Worm (Caenorhabditis elegans): ENCODE measurements around the gene tbce-1.

tbce-1 gene

DNA sequence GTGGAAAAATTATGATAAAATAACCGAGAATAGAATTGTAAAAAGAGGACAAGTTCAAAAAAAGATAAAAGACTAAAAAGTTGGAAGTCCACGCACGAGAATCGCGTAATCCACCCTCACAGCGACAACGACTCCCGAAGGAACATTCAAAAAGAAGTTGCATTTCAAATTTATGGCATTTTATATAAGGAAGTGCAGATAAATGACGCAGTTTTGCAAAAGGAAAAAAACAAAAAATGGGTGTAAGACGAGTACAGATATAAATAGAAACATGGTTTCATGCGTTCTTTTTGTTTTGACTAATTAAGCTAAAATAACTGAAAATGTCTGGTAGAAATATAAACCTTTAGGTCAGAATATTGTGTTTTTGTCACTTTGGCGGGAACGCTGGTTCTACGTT, 11.3 kb upstream of the tbce-1 start:
- TF ChIP-seq unc-62 (GFP tag; optimal IDR thresholded peaks at IDR 0.05 in 1 of 2) (peak in 1 of 2 experiments; percentile 80), unc-62 (tag; optimal IDR thresholded peaks at IDR 0.05) (no peak), lin-38 (GFP tag; IDR thresholded peaks at IDR 0.05) (no peak)

DNA sequence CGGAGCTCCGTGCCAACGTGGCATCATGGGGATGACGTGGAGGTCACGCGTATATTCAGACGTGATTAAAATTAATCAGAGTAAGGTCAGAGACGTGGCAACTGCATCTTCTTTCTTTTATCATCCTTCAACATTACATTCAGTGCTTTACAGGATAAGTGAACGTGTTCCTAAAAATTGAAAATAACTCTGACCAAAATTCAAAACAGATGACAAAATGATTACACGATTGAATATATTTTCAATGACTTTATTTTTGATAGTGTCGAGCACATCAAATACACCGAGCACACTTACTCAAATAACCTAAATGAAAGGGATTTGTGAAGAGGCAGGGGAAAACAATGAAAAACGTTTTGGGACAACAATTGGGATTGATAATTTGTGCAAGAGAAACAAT, 8.1 kb upstream of the tbce-1 start, which contains the start of gene K07H8.9:
Gene K07H8.9 (minus strand): TSS at position 125 of the 400 bp plus-strand sequence.
- no peak for TF ChIP-seq unc-62 (GFP tag; optimal IDR thresholded peaks at IDR 0.05 in 1 of 2)
- no peak for TF ChIP-seq unc-62 (tag; optimal IDR thresholded peaks at IDR 0.05)
- 0 out of 2 replicates have a peak, but pooled peaks have one; percentile 15 for TF ChIP-seq Y105C5A.15 (GFP tag; IDR thresholded peaks at IDR 0.05)
- TF ChIP-seq F49E8.2 (tag; optimal IDR thresholded peaks at IDR 0.05; ENCODE audit: borderline replicate concordance), result peak; percentile 42

DNA sequence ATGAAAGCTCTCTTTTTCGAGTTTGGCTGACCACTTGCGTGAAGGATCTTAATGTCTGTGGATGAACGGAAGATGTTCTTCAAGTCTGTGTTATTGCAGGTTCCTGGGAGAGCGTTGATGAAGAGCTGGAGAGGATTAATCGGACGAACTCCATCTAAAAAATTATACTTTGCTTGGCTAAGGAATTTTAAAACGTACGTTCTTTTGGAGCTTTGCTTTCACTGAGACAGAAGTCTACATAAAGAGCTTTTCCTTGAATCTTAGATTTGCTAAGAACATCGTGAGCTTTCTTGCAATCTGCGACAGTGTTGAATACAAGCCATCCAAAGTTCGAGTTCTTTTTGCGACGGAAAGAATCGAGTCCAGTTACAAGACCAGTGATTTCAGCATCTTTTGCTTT, 7.2 kb upstream of the tbce-1 start:
- TF ChIP-seq php-3 (GFP tag; IDR thresholded peaks at IDR 0.05) (no peak), lim-7 (GFP tag; IDR thresholded peaks at IDR 0.05) (no peak), unc-62 (GFP tag; optimal IDR thresholded peaks at IDR 0.05 in 1 of 2) (peak in 1 of 2 experiments; percentile 96), unc-62 (tag; optimal IDR thresholded peaks at IDR 0.05) (no peak), spr-3 (GFP tag; optimal IDR thresholded peaks at IDR 0.05) (no peak), ztf-7 (tag; optimal IDR thresholded peaks at IDR 0.05) (no peak)

DNA sequence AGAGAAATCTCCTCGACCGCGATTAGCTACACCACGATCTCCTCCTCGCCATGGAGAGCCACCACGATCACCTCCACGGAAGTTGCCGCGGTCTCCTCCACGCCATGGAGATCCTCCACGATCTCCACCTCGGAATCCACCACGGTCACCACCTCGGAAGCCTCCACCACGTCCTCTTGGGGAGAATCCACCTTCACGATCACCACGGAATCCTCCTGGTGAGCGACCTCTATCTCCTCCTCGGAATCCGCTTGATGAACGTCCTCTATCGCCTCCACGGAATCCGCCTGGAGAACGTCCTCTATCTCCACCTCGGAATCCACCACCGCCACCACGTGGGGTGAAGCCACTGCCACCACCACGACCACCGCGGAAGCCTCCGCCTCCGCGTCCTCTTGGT, 5.4 kb upstream of the tbce-1 start:
- 0 out of 2 replicates have a peak, but pooled peaks have one; percentile 8 for TF ChIP-seq lin-1 (GFP tag; IDR thresholded peaks at IDR 0.05)
- TF ChIP-seq hif-1 (tag; optimal IDR thresholded peaks at IDR 0.05), result no peak
- TF ChIP-seq set-16 (GFP tag; IDR thresholded peaks at IDR 0.05), result peak; percentile 94
- 0 out of 2 replicates have a peak, but pooled peaks have one; percentile 51 for TF ChIP-seq egl-43 (GFP tag; IDR thresholded peaks at IDR 0.05)

- TF ChIP-seq lin-39 (tag; optimal IDR thresholded peaks at IDR 0.05) (no peak), lir-3 (tag; optimal IDR thresholded peaks at IDR 0.05) (no peak), fkh-10 (GFP tag; optimal IDR thresholded peaks at IDR 0.05) (no peak), duxl-1 (tag; optimal IDR thresholded peaks at IDR 0.05; ENCODE audit: poor library complexity) (no peak), mep-1 (tag; optimal IDR thresholded peaks at IDR 0.05) (no peak), Y48G9A.11 (GFP tag; IDR thresholded peaks at IDR 0.05) (no peak), nhr-6 (tag; optimal IDR thresholded peaks at IDR 0.05) (no peak), lin-13 (GFP tag; optimal IDR thresholded peaks at IDR 0.05) (no peak), rbr-2 (tag; optimal IDR thresholded peaks at IDR 0.05) (no peak), snpc-4 (tag; optimal IDR thresholded peaks at IDR 0.05) (no peak), lin-15B (tag; optimal IDR thresholded peaks at IDR 0.05) (no peak), R02D3.7 (tag; optimal IDR thresholded peaks at IDR 0.05) (no peak), nhr-28 (tag; optimal IDR thresholded peaks at IDR 0.05) (no peak), zfp-2 (tag; optimal IDR thresholded peaks at IDR 0.05) (no peak), nhr-77 (tag; optimal IDR thresholded peaks at IDR 0.05) (no peak), zag-1 (tag; optimal IDR thresholded peaks at IDR 0.05) (no peak), mxl-2 (GFP tag; conservative IDR thresholded peaks at IDR 0.05) (no peak)
Observed at ce11 chrIV:8289505-8289579, 5.1 kb upstream of the tbce-1 start, which contains the start of gene nucl-1. Gene nucl-1 (minus strand): TSS chrIV:8289530.

DNA sequence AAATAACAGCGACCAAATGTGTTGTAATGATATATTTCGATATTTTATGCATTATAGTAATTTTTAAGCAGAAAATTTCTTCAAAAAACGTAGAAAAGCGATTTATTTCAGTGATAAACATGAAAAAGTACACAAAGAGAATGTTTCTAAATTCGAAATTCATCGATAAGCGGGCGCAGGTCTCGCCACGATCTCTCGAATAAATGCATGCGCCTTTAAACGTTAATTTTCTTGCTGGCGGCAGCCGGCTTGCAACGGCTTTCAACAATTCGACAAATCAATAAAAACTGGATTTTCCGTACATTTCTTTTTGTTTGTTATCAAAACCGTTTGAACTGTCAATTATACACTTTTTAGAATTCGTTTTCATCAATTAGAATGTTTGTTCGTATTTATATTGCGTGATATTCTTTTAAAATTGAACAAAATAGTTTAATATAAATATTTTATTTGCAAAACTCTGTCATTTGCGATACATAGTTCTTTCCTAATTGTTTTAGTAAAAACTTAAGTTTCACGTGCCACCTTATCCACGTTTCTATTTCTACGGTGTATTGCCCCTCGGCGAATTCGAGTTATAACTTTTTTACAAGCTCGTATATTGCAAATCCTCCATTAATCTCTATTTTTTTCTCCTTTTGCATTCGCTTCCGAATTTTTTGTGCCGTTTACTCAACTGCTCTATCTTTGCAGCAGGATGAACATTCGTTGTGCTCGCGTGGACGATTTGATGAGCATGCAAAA, 4.7 kb upstream of the tbce-1 start, which contains the start of gene daf-31:
Gene daf-31 (plus strand): TSS at position 694 of the 744 bp plus-strand sequence.
- TF ChIP-seq mes-2 (tag; optimal IDR thresholded peaks at IDR 0.05; ENCODE audit: poor library complexity, severe bottlenecking) (peak; percentile 77), ceh-28 (tag; optimal IDR thresholded peaks at IDR 0.05) (peak; percentile 4), lin-38 (GFP tag; IDR thresholded peaks at IDR 0.05) (peak; percentile 50), fos-1 (tag; optimal IDR thresholded peaks at IDR 0.05) (no peak), nhr-28 (tag; optimal IDR thresholded peaks at IDR 0.05) (peak; percentile 3), lin-29 (GFP tag; IDR thresholded peaks at IDR 0.05) (no peak), F44E2.7 (GFP tag; IDR thresholded peaks at IDR 0.05) (no peak), egl-43 (GFP tag; IDR thresholded peaks at IDR 0.05) (no peak), saeg-2 (GFP tag; IDR thresholded peaks at IDR 0.05) (no peak), hlh-30 (tag; optimal IDR thresholded peaks at IDR 0.05; ENCODE audit: insufficient read depth) (peak; percentile 23), F26F4.8 (GFP tag; conservative IDR thresholded peaks at IDR 0.05) (no peak), nhr-111 (GFP tag; optimal IDR thresholded peaks at IDR 0.05) (no peak), ama-1 (optimal IDR thresholded peaks at IDR 0.05) (peak; percentile 7), zip-2 (tag; optimal IDR thresholded peaks at IDR 0.05) (no peak), spr-1 (tag; optimal IDR thresholded peaks at IDR 0.05) (no peak), dmd-8 (GFP tag; IDR thresholded peaks at IDR 0.05) (no peak), set-16 (GFP tag; IDR thresholded peaks at IDR 0.05) (no peak), egl-27 (tag; optimal IDR thresholded peaks at IDR 0.05) (no peak)

All from whole organism, L4 larva.